Fruit fly (Drosophila melanogaster): Measurements from ENCODE around the gene CG6333.
A peak's percentile ranks its signal among the peaks of the same experiment; 100 is the strongest.

The CG6333 gene

dm6 chr3L:17475979-17476393 lies 10.0 kb downstream of the CG6333 start, which contains the start of gene CG34250 (continued):
- TF ChIP-seq CG10366 (GFP tag; IDR thresholded peaks at IDR 0.05) (no peak), CG16813 (GFP tag; IDR thresholded peaks at IDR 0.05; ENCODE audit: partially characterized antibody) (peak; percentile 75), Doc3 (GFP tag; IDR thresholded peaks at IDR 0.05; ENCODE audit: partially characterized antibody) (peak; percentile 76; the same call in 2 of the 3 replicates), CG6765 (GFP tag; optimal IDR thresholded peaks at IDR 0.05) (no peak), CG4360 (GFP tag; IDR thresholded peaks at IDR 0.05) (no peak), unc-4 (GFP tag; IDR thresholded peaks at IDR 0.05; ENCODE audit: partially characterized antibody) (peak; percentile 85), toy (GFP tag; IDR thresholded peaks at IDR 0.05) (no peak), Doc2 (GFP tag; IDR thresholded peaks at IDR 0.05) (no peak), CG11695 (GFP tag; IDR thresholded peaks at IDR 0.05) (no peak), gem (tag; optimal IDR thresholded peaks at IDR 0.05) (peak; percentile 33), disco-r (GFP tag; optimal IDR thresholded peaks at IDR 0.05) (no peak), CG9817 (tag; optimal IDR thresholded peaks at IDR 0.05) (no peak), eve (GFP tag; optimal IDR thresholded peaks at IDR 0.05) (no peak), CG10209 (GFP tag; optimal IDR thresholded peaks at IDR 0.05) (peak; percentile 39), Fer1 (GFP tag; optimal IDR thresholded peaks at IDR 0.05) (peak; percentile 30), cg (GFP tag; optimal IDR thresholded peaks at IDR 0.05) (no peak), CG15601 (tag; optimal IDR thresholded peaks at IDR 0.05) (peak; percentile 58), CG4404 (GFP tag; IDR thresholded peaks at IDR 0.05) (no peak), ewg (GFP tag; optimal IDR thresholded peaks at IDR 0.05) (no peak), Hsf (GFP tag; optimal IDR thresholded peaks at IDR 0.05) (peak; percentile 44), lov (optimal IDR thresholded peaks at IDR 0.05) (no peak), lov (GFP tag; IDR thresholded peaks at IDR 0.05) (no peak), CG8290 (GFP tag; optimal IDR thresholded peaks at IDR 0.05) (peak; percentile 34), CG8290 (tag; optimal IDR thresholded peaks at IDR 0.05) (peak in 1 of 2 experiments; percentile 32), NC2α (GFP tag; optimal IDR thresholded peaks at IDR 0.05) (no peak), D19B (GFP tag; optimal IDR thresholded peaks at IDR 0.05) (no peak), ato (GFP tag; IDR thresholded peaks at IDR 0.05; ENCODE audit: partially characterized antibody) (peak; percentile 11; the same call in 1 of the 2 replicates), sc (optimal IDR thresholded peaks at IDR 0.05) (no peak), sc (GFP tag; optimal IDR thresholded peaks at IDR 0.05) (no peak), abd-A (tag; optimal IDR thresholded peaks at IDR 0.05) (no peak), CG10979 (tag; optimal IDR thresholded peaks at IDR 0.05) (no peak), unpg (GFP tag; optimal IDR thresholded peaks at IDR 0.05) (no peak), CG32767 (GFP tag; IDR thresholded peaks at IDR 0.05) (no peak), Dp (GFP tag; optimal IDR thresholded peaks at IDR 0.05) (peak; percentile 35), repo (GFP tag; optimal IDR thresholded peaks at IDR 0.05) (no peak), CG13775 (GFP tag; optimal IDR thresholded peaks at IDR 0.05) (peak; percentile 59), CG6654 (GFP tag; optimal IDR thresholded peaks at IDR 0.05) (no peak), Bgb (GFP tag; IDR thresholded peaks at IDR 0.05; ENCODE audit: partially characterized antibody) (peak; percentile 72), Chrac-16 (GFP tag; optimal IDR thresholded peaks at IDR 0.05) (peak; percentile 37), CG18764 (GFP tag; optimal IDR thresholded peaks at IDR 0.05) (peak; percentile 45), crol (GFP tag; IDR thresholded peaks at IDR 0.05) (no peak), gcm (GFP tag; optimal IDR thresholded peaks at IDR 0.05) (no peak), CG11723 (GFP tag; optimal IDR thresholded peaks at IDR 0.05) (no peak), CG12155 (GFP tag; optimal IDR thresholded peaks at IDR 0.05) (peak; percentile 38), CG31388 (GFP tag; optimal IDR thresholded peaks at IDR 0.05) (peak; percentile 3), CG10431 (GFP tag; optimal IDR thresholded peaks at IDR 0.05) (peak; percentile 12), CG3726 (GFP tag; IDR thresholded peaks at IDR 0.05) (no peak), sr (GFP tag; IDR thresholded peaks at IDR 0.05) (no peak), CG30431 (GFP tag; optimal IDR thresholded peaks at IDR 0.05) (no peak), CG6791 (GFP tag; IDR thresholded peaks at IDR 0.05; ENCODE audit: partially characterized antibody) (peak; percentile 82), Blimp-1 (GFP tag; optimal IDR thresholded peaks at IDR 0.05) (peak; percentile 29), seq (GFP tag; IDR thresholded peaks at IDR 0.05) (no peak)

All from whole organism, embryonic.